Worm (Caenorhabditis elegans) whole organism, L3 larva: ENCODE measurements around the gene B0365.9.

ENCODE experiments used
- R02D3.7 ChIP-seq: fragments of 150-350 bp; optimal IDR thresholded peaks from 2 replicates; lab custom pipeline; 2014; ENCODE audit warnings: missing biosample characterization, missing genetic modification characterization
- ZK546.5 ChIP-seq: sonication (generic microtip); optimal IDR thresholded peaks from 2 replicates; lab custom pipeline; 2017; ENCODE audit warnings: missing biosample characterization, missing genetic modification characterization
- ama-1 ChIP-seq: fragments of 150-350 bp; optimal IDR thresholded peaks from 2 replicates; lab custom pipeline; 2018
- ceh-16 ChIP-seq: sonication (generic microtip); optimal IDR thresholded peaks from 2 replicates; lab custom pipeline; 2017; ENCODE audit warnings: missing biosample characterization, missing genetic modification characterization
- ceh-28 ChIP-seq: fragments of 150-350 bp; optimal IDR thresholded peaks from 2 replicates; lab custom pipeline; 2014; ENCODE audit warnings: missing biosample characterization, missing genetic modification reagents, missing genetic modification characterization
- ceh-82 ChIP-seq: fragments of 150-350 bp; optimal IDR thresholded peaks from 2 replicates; lab custom pipeline; 2014; ENCODE audit warnings: missing biosample characterization, missing genetic modification characterization
- egl-27 ChIP-seq: sonication (generic microtip); optimal IDR thresholded peaks from 4 replicates; lab custom pipeline; 2017; ENCODE audit warnings: missing biosample characterization, missing genetic modification reagents, missing genetic modification characterization
- elt-1 ChIP-seq: fragments of 150-350 bp; optimal IDR thresholded peaks from 2 replicates; lab custom pipeline; 2014; ENCODE audit warnings: missing biosample characterization, missing genetic modification characterization
- elt-2 ChIP-seq: sonication (generic microtip); optimal IDR thresholded peaks from 2 replicates; lab custom pipeline; 2016; ENCODE audit warnings: missing genetic modification reagents, mild to moderate bottlenecking, missing genetic modification characterization, missing compliant biosample characterization
- fkh-10 ChIP-seq: sonication (generic microtip); optimal IDR thresholded peaks from 2 replicates; lab custom pipeline; 2017; ENCODE audit warnings: missing biosample characterization, missing genetic modification reagents, missing genetic modification characterization
- fkh-2 ChIP-seq: fragments of 150-350 bp; optimal IDR thresholded peaks from 2 replicates; lab custom pipeline; 2014; ENCODE audit warnings: missing biosample characterization, missing genetic modification reagents, missing genetic modification characterization
- fos-1 ChIP-seq: fragments of 150-350 bp; optimal IDR thresholded peaks from 2 replicates; lab custom pipeline; 2014; ENCODE audit warnings: missing biosample characterization, missing genetic modification characterization
- lin-15B ChIP-seq: fragments of 150-350 bp; optimal IDR thresholded peaks from 2 replicates; lab custom pipeline; 2014; ENCODE audit warnings: missing biosample characterization, missing genetic modification characterization
- lin-39 ChIP-seq: fragments of 150-350 bp; optimal IDR thresholded peaks from 2 replicates; lab custom pipeline; 2018; ENCODE audit warnings: missing biosample characterization, missing genetic modification reagents, missing genetic modification characterization
- lsy-12 ChIP-seq: sonication (generic microtip); optimal IDR thresholded peaks from 2 replicates; lab custom pipeline; 2016; ENCODE audit warnings: mild to moderate bottlenecking, missing genetic modification characterization, missing compliant biosample characterization
- mml-1 ChIP-seq: fragments of 150-350 bp; sonication (generic microtip); optimal IDR thresholded peaks from 3 replicates; lab custom pipeline; 2014; ENCODE audit warnings: missing biosample characterization, missing genetic modification characterization
- nfya-1 ChIP-seq: sonication (generic microtip); optimal IDR thresholded peaks from 2 replicates; lab custom pipeline; 2017; ENCODE audit warnings: missing genetic modification characterization, mild to moderate bottlenecking, missing compliant biosample characterization, antibody characterized with exemption, moderate library complexity; ENCODE audit not compliant: insufficient read depth
- nhr-11 ChIP-seq: fragments of 150-350 bp; optimal IDR thresholded peaks from 2 replicates; lab custom pipeline; 2014; ENCODE audit warnings: missing biosample characterization, missing genetic modification characterization
- nhr-12 ChIP-seq: fragments of 150-350 bp; optimal IDR thresholded peaks from 2 replicates; lab custom pipeline; 2014; ENCODE audit warnings: missing biosample characterization, missing genetic modification characterization
- nhr-23 ChIP-seq: fragments of 150-350 bp; optimal IDR thresholded peaks from 2 replicates; lab custom pipeline; 2014; ENCODE audit warnings: missing biosample characterization, missing genetic modification reagents, missing genetic modification characterization
- nhr-237 ChIP-seq: fragments of 150-350 bp; optimal IDR thresholded peaks from 2 replicates; lab custom pipeline; 2014; ENCODE audit warnings: missing biosample characterization, missing genetic modification characterization
- nhr-25 ChIP-seq: sonication (generic microtip); optimal IDR thresholded peaks from 2 replicates; lab custom pipeline; 2017; ENCODE audit warnings: missing biosample characterization, missing genetic modification characterization
- nhr-28 ChIP-seq: fragments of 150-350 bp; optimal IDR thresholded peaks from 2 replicates; lab custom pipeline; 2014; ENCODE audit warnings: missing biosample characterization, missing genetic modification characterization
- nhr-67 ChIP-seq: fragments of 150-350 bp; optimal IDR thresholded peaks from 2 replicates; lab custom pipeline; 2014; ENCODE audit warnings: missing biosample characterization, missing genetic modification characterization
- nhr-77 ChIP-seq: fragments of 150-350 bp; optimal IDR thresholded peaks from 2 replicates; lab custom pipeline; 2014; ENCODE audit warnings: missing biosample characterization, missing genetic modification characterization
- pqm-1 ChIP-seq: fragments of 150-350 bp; optimal IDR thresholded peaks from 2 replicates; lab custom pipeline; 2017; ENCODE audit warnings: missing biosample characterization, missing genetic modification characterization, inconsistent platforms
- skn-1 ChIP-seq: fragments of 150-350 bp; optimal IDR thresholded peaks from 2 replicates; lab custom pipeline; 2014; ENCODE audit warnings: missing biosample characterization, missing genetic modification characterization
- snpc-4 ChIP-seq: fragments of 150-350 bp; optimal IDR thresholded peaks from 2 replicates; lab custom pipeline; 2014; ENCODE audit warnings: missing biosample characterization, missing genetic modification characterization
- tbx-2 ChIP-seq: sonication (generic microtip); optimal IDR thresholded peaks from 2 replicates; lab custom pipeline; 2016; ENCODE audit warnings: mild to moderate bottlenecking, missing genetic modification characterization, missing compliant biosample characterization
- unc-39 ChIP-seq: sonication (generic microtip); optimal IDR thresholded peaks from 4 replicates; lab custom pipeline; 2017; ENCODE audit warnings: missing biosample characterization, missing genetic modification characterization
- unc-62 ChIP-seq: fragments of 150-350 bp; sonication (generic microtip); optimal IDR thresholded peaks from 4 replicates; lab custom pipeline; 2014; ENCODE audit warnings: missing biosample characterization, missing genetic modification reagents, missing genetic modification characterization
- zag-1 ChIP-seq: fragments of 150-350 bp; optimal IDR thresholded peaks from 2 replicates; lab custom pipeline; 2014; ENCODE audit warnings: missing biosample characterization, missing genetic modification characterization
- ztf-11 ChIP-seq: fragments of 150-350 bp; optimal IDR thresholded peaks from 2 replicates; lab custom pipeline; 2014; ENCODE audit warnings: missing biosample characterization, missing genetic modification characterization
- ztf-4 ChIP-seq: fragments of 150-350 bp; optimal IDR thresholded peaks from 2 replicates; lab custom pipeline; 2014; ENCODE audit warnings: missing biosample characterization, missing genetic modification characterization

B0365.9 gene

DNA sequence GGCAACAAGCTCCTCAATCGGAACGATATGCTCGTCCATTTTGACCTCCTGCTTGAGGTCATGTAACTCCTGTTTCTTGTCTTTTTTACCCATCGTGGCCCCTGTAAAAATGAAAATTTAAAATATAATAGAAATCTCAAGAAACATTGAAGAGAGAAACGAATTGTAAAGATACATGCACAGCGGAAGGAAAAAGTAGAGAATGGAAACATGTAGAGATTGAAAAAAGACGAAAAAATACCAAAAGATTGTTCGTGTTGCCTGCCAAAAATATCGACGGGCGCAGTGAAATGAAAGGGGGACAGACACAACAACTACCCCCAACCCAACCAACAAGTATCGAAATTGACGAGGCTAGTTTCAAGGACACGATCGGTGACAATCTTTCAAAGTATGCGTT lies 3.5 kb downstream of the B0365.9 start, which contains the start of gene eat-6:
eat-6 (minus strand) TSS at position 101 of the 400 bp plus-strand sequence.
- TF ChIP-seq nhr-25 (tag; lab: Kevin White, UChicago) (peak; percentile 34), ama-1 (lab: Kevin White, UChicago) (no peak)

ce11 chrV:13121266-13121665 lies 12.1 kb downstream of the B0365.9 start:
- TF ChIP-seq nhr-67 (tag; lab: Kevin White, UChicago) = no peak
- no peak for TF ChIP-seq unc-39 (tag; lab: Kevin White, UChicago)
- no peak for TF ChIP-seq mml-1 (tag; lab: Kevin White, UChicago)
- TF ChIP-seq lin-15B (tag; lab: Kevin White, UChicago) = no peak
- TF ChIP-seq nhr-28 = no peak
- no peak for TF ChIP-seq ama-1 (lab: Kevin White, UChicago)
- TF ChIP-seq nhr-77 = no peak
- no peak for TF ChIP-seq nfya-1 (tag; lab: Kevin White, UChicago)
- TF ChIP-seq nhr-237 = no peak
- TF ChIP-seq egl-27 (tag; lab: Kevin White, UChicago) = no peak
- TF ChIP-seq lsy-12 = no peak
- TF ChIP-seq fkh-2 (tag; lab: Kevin White, UChicago) = no peak
- TF ChIP-seq tbx-2 (tag; lab: Kevin White, UChicago) = no peak
- TF ChIP-seq nhr-11 (tag; lab: Kevin White, UChicago) = no peak
- TF ChIP-seq nhr-23 (tag; lab: Kevin White, UChicago) = no peak
- TF ChIP-seq ceh-82 = no peak
- TF ChIP-seq ceh-28 (tag; lab: Kevin White, UChicago) = no peak
- TF ChIP-seq skn-1 = no peak
- no peak for TF ChIP-seq ZK546.5
- TF ChIP-seq snpc-4 (tag; lab: Kevin White, UChicago) = no peak

ce11 chrV:13120097-13120496 lies 13.3 kb downstream of the B0365.9 start, which contains the start of gene max-1:
max-1 (minus strand) TSS chrV:13120220.
- TF ChIP-seq tbx-2 (tag; lab: Kevin White, UChicago) (no peak), zag-1 (tag; lab: Kevin White, UChicago) (no peak), pqm-1 (tag; lab: Kevin White, UChicago) (no peak), ztf-4 (tag; lab: Kevin White, UChicago) (no peak), ceh-82 (no peak), egl-27 (tag; lab: Kevin White, UChicago) (no peak), nhr-237 (no peak), fos-1 (no peak), R02D3.7 (no peak), fkh-10 (no peak), lin-39 (tag; lab: Kevin White, UChicago) (no peak), nhr-11 (tag; lab: Kevin White, UChicago) (no peak), fkh-2 (tag; lab: Kevin White, UChicago) (no peak), elt-2 (tag; lab: Kevin White, UChicago) (no peak), nhr-28 (no peak), ztf-11 (tag; lab: Kevin White, UChicago) (no peak)

DNA sequence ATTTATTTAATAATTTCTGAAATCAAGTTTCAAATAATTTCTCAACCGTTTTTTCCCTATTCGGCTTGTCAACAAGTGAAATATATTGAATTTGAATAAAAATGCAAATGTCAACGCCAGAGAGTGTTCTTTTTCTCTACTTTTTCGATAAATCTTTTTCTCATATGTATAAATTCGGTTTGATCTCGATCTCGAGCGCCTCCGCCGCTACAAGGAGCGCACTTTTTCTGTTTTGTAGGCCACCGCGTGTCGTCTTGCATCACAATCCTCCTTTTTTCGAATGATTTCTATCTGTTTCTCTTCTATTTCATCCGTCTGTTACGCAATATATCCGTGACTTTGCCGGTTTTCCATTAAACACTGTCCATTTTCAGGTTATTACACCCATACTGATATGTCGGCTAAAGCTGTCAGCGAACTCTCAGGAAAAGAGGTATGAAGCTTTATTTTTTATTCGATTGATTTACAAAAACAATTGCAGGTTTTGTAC lies 17.2 kb downstream of the B0365.9 start, which contains the start of gene acly-2:
acly-2 (plus strand) TSS at position 375 of the 490 bp plus-strand sequence.
- TF ChIP-seq nhr-12 (tag; lab: Kevin White, UChicago) = no peak
- TF ChIP-seq nhr-23 (tag; lab: Kevin White, UChicago) = peak; percentile 24

- no peak for TF ChIP-seq ceh-28 (tag; lab: Kevin White, UChicago)
- TF ChIP-seq ceh-16 = no peak
Measured at ce11 chrV:13114552-13115237, 18.7 kb downstream of the B0365.9 start.

DNA sequence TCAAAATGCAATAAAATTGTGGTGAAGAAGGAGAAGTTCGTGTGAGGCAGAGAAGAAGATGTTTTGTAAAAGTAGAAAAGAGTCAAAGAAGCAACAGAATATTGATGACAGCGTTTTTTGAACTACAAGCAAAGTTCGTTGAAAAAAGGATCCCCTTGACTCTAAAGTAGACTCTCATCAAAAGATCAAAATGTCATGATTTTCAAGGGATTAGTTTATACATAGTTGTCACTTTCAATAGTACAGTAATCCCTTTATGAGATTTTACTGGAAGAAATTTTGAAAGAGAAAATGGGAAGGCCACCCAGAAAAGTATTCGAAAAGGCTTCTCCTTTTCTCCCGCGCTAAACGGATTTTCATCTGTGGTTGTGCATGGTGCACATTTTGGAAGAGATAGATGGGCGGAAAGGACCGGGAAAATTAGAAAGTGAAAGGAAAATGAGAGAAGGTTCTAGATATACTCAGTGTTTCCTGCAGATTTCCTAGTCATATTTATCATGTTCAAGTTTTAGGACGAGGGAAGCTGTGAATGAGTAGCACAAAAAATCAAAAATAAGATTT lies 20.3 kb downstream of the B0365.9 start:
- peak; percentile 9 for TF ChIP-seq elt-1 (tag; lab: Kevin White, UChicago)
- peak; percentile 8 for TF ChIP-seq unc-62 (GFP tag; lab: Kevin White, UChicago)
- TF ChIP-seq R02D3.7 = no peak
